Fruit fly (Drosophila melanogaster): ENCODE measurements around the gene CG14238.

The CG14238 gene

dm6 chr3R:26464370-26464769 lies 6.3 kb downstream of the CG14238 start:
- TF ChIP-seq sv (GFP tag; optimal IDR thresholded peaks at IDR 0.05) (no peak), CG32264 (GFP tag; optimal IDR thresholded peaks at IDR 0.05) (no peak), Hnf4 (GFP tag; optimal IDR thresholded peaks at IDR 0.05) (peak; percentile 21), pan (optimal IDR thresholded peaks at IDR 0.05) (no peak), Vsx2 (GFP tag; optimal IDR thresholded peaks at IDR 0.05; ENCODE audit: partially characterized antibody) (no peak), woc (GFP tag; optimal IDR thresholded peaks at IDR 0.05) (no peak)

DNA sequence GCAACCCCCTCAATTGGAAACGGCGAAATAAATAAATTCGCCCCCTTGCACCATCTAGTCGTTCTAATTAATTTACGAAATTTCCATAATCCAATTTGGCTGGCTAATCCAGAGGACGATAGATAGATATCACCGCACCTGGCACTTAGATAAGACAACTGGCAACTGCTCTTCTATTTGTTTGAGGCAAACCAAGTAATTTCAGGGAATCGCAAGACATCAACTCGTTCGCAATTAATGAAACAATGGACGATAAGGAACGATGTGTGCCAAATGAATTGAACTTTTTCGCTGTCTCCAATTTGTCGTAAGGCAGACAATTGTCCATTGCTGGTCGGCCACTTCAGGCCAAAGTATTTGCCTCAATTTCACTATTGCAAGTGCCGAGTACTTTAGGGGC lies 7.1 kb downstream of the CG14238 start:
- TF ChIP-seq OdsH (GFP tag; optimal IDR thresholded peaks at IDR 0.05) (no peak), usp (GFP tag; optimal IDR thresholded peaks at IDR 0.05) (no peak), Mio (GFP tag; optimal IDR thresholded peaks at IDR 0.05) (no peak), brk (GFP tag; optimal IDR thresholded peaks at IDR 0.05) (no peak), CG9705 (GFP tag; optimal IDR thresholded peaks at IDR 0.05) (no peak), foxo (GFP tag; optimal IDR thresholded peaks at IDR 0.05) (no peak), Hr78 (GFP tag; optimal IDR thresholded peaks at IDR 0.05) (no peak), Jra (GFP tag; optimal IDR thresholded peaks at IDR 0.05) (no peak)

dm6 chr3R:26478040-26478439 lies 20.0 kb downstream of the CG14238 start:
- TF ChIP-seq CG32264 (GFP tag; optimal IDR thresholded peaks at IDR 0.05): no peak
- TF ChIP-seq sv (GFP tag; optimal IDR thresholded peaks at IDR 0.05): no peak
- no peak for TF ChIP-seq Vsx2 (GFP tag; optimal IDR thresholded peaks at IDR 0.05; ENCODE audit: partially characterized antibody)
- TF ChIP-seq CG9705 (GFP tag; optimal IDR thresholded peaks at IDR 0.05): no peak
- no peak for TF ChIP-seq Abd-B (GFP tag; optimal IDR thresholded peaks at IDR 0.05)
- TF ChIP-seq Dfd (GFP tag; optimal IDR thresholded peaks at IDR 0.05): no peak
- no peak for TF ChIP-seq brk (GFP tag; optimal IDR thresholded peaks at IDR 0.05)
- no peak for TF ChIP-seq h (GFP tag; optimal IDR thresholded peaks at IDR 0.05)

dm6 chr3R:26478644-26479043 lies 20.6 kb downstream of the CG14238 start:
- TF ChIP-seq OdsH (GFP tag; optimal IDR thresholded peaks at IDR 0.05) (no peak), Dfd (GFP tag; optimal IDR thresholded peaks at IDR 0.05) (peak; percentile 70)

DNA sequence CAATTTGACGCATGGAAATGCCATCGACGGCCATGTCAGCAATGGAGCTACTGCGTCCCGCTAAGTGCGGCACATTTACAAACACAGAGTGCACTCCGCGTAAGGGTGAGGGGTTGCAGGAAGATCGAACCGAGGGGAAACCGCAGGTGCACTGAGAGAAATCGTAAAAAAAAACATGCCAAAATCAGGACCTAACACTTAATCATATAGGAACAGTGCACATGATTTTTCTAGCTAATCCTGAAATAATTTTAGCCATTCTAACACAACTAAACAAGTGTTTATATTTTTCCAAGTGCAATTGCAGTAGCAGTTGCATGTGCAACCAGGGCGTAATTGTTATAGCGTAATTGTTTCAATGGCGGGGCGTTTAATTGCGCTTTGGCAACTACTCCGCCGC lies 21.2 kb downstream of the CG14238 start:
- no peak for TF ChIP-seq N (GFP tag; optimal IDR thresholded peaks at IDR 0.05)
- TF ChIP-seq CG9705 (GFP tag; optimal IDR thresholded peaks at IDR 0.05): no peak
- no peak for TF ChIP-seq Hr78 (GFP tag; optimal IDR thresholded peaks at IDR 0.05)
- no peak for TF ChIP-seq Sp1 (GFP tag; optimal IDR thresholded peaks at IDR 0.05)
- TF ChIP-seq dl (GFP tag; optimal IDR thresholded peaks at IDR 0.05; ENCODE audit: insufficient read depth in 1 of 2, partially characterized antibody in 2 of 2): no peak

- TF ChIP-seq jim (GFP tag; optimal IDR thresholded peaks at IDR 0.05) (no peak), Dfd (GFP tag; optimal IDR thresholded peaks at IDR 0.05) (peak; percentile 14)
Measured at dm6 chr3R:26480362-26480761, 22.3 kb downstream of the CG14238 start.

dm6 chr3R:26481231-26481630 lies 23.2 kb downstream of the CG14238 start:
- no peak for TF ChIP-seq Hr83 (GFP tag; optimal IDR thresholded peaks at IDR 0.05; ENCODE audit: poor library complexity, severe bottlenecking)
- TF ChIP-seq Dfd (GFP tag; optimal IDR thresholded peaks at IDR 0.05): no peak
- no peak for TF ChIP-seq ey (GFP tag; optimal IDR thresholded peaks at IDR 0.05)
- no peak for TF ChIP-seq foxo (GFP tag; optimal IDR thresholded peaks at IDR 0.05)
- no peak for TF ChIP-seq Rel (GFP tag; optimal IDR thresholded peaks at IDR 0.05)
- TF ChIP-seq Rel (tag; optimal IDR thresholded peaks at IDR 0.05): no peak
- no peak for TF ChIP-seq brk (GFP tag; optimal IDR thresholded peaks at IDR 0.05)
- TF ChIP-seq Hnf4 (GFP tag; optimal IDR thresholded peaks at IDR 0.05): no peak
- no peak for TF ChIP-seq tai (GFP tag; optimal IDR thresholded peaks at IDR 0.05)
- TF ChIP-seq Jra (GFP tag; optimal IDR thresholded peaks at IDR 0.05): no peak
- no peak for TF ChIP-seq Abd-B (GFP tag; optimal IDR thresholded peaks at IDR 0.05)
- no peak for TF ChIP-seq h (GFP tag; optimal IDR thresholded peaks at IDR 0.05)
- no peak for TF ChIP-seq OdsH (GFP tag; optimal IDR thresholded peaks at IDR 0.05)
- TF ChIP-seq HLH106 (tag; optimal IDR thresholded peaks at IDR 0.05): no peak
- TF ChIP-seq psq (GFP tag; optimal IDR thresholded peaks at IDR 0.05): no peak
- TF ChIP-seq br (GFP tag; optimal IDR thresholded peaks at IDR 0.05): no peak
- no peak for TF ChIP-seq dmrt93B (GFP tag; optimal IDR thresholded peaks at IDR 0.05)
- no peak for TF ChIP-seq dsf (GFP tag; optimal IDR thresholded peaks at IDR 0.05; ENCODE audit: borderline replicate concordance)

Data from whole organism, wandering third instar larva.